Worm (Caenorhabditis elegans): ENCODE results near the gene pgp-9.
A peak's percentile ranks its signal among the peaks of the same experiment; 100 is the strongest.

The pgp-9 gene

ce11 chrV:17722553-17722952 is 33.1 kb upstream of the pgp-9 start:
- TF ChIP-seq hif-1 (tag; optimal IDR thresholded peaks at IDR 0.05) (no peak), lin-38 (GFP tag; IDR thresholded peaks at IDR 0.05) (0 out of 2 replicates have a peak, but pooled peaks have one; percentile 22)

- TF ChIP-seq nhr-28 (tag; optimal IDR thresholded peaks at IDR 0.05) (peak; percentile 36), set-16 (GFP tag; IDR thresholded peaks at IDR 0.05) (no peak), hif-1 (tag; optimal IDR thresholded peaks at IDR 0.05) (no peak), daf-16 (GFP tag; optimal IDR thresholded peaks at IDR 0.05) (no peak), daf-16 (tag; optimal IDR thresholded peaks at IDR 0.05) (peak; percentile 91), nhr-11 (tag; optimal IDR thresholded peaks at IDR 0.05) (peak; percentile 3), hlh-11 (tag; optimal IDR thresholded peaks at IDR 0.05) (peak; percentile 29)
These were observed 32.4 kb upstream of the pgp-9 start for ce11 chrV:17723142-17723781.

ce11 chrV:17724704-17725103 is 31.0 kb upstream of the pgp-9 start, which contains the start of gene fat-5:
Gene fat-5, plus strand, starts transcription at chrV:17725004.
- TF ChIP-seq lir-3 (tag; optimal IDR thresholded peaks at IDR 0.05): no peak
- peak; percentile 41 for TF ChIP-seq aha-1 (tag)

ce11 chrV:17728336-17728735 is 27.4 kb upstream of the pgp-9 start:
- TF ChIP-seq lin-29 (GFP tag; IDR thresholded peaks at IDR 0.05) (no peak), ama-1 (optimal IDR thresholded peaks at IDR 0.05) (no peak)

ce11 chrV:17728757-17729156 is 26.9 kb upstream of the pgp-9 start:
- TF ChIP-seq ceh-44 (GFP tag; IDR thresholded peaks at IDR 0.05) (no peak), duxl-1 (tag; optimal IDR thresholded peaks at IDR 0.05; ENCODE audit: poor library complexity) (no peak), unc-130 (GFP tag; optimal IDR thresholded peaks at IDR 0.05) (no peak), nhr-11 (tag; optimal IDR thresholded peaks at IDR 0.05) (peak; percentile 60), ceh-20 (GFP tag; IDR thresholded peaks at IDR 0.05) (0 out of 2 replicates have a peak, but pooled peaks have one; percentile 29), lin-39 (tag; optimal IDR thresholded peaks at IDR 0.05) (no peak), daf-16 (GFP tag; optimal IDR thresholded peaks at IDR 0.05) (peak in 1 of 2 experiments; percentile 40), daf-16 (tag; optimal IDR thresholded peaks at IDR 0.05) (no peak), hlh-11 (tag; optimal IDR thresholded peaks at IDR 0.05) (peak; percentile 38), ama-1 (optimal IDR thresholded peaks at IDR 0.05) (no peak), unc-62 (GFP tag; optimal IDR thresholded peaks at IDR 0.05 in 1 of 2) (peak in 1 of 2 experiments; percentile 96), unc-62 (tag; optimal IDR thresholded peaks at IDR 0.05) (no peak)

- TF ChIP-seq aly-2 (tag; optimal IDR thresholded peaks at IDR 0.05) (no peak), egl-43 (GFP tag; IDR thresholded peaks at IDR 0.05) (no peak), T26A8.4 (GFP tag; IDR thresholded peaks at IDR 0.05) (no peak), daf-8 (GFP tag; IDR thresholded peaks at IDR 0.05) (no peak), spr-1 (tag; optimal IDR thresholded peaks at IDR 0.05) (no peak), nhr-77 (tag; optimal IDR thresholded peaks at IDR 0.05) (no peak), hif-1 (tag; optimal IDR thresholded peaks at IDR 0.05) (no peak), dve-1 (tag; optimal IDR thresholded peaks at IDR 0.05; ENCODE audit: insufficient read depth) (no peak), skn-1 (tag; optimal IDR thresholded peaks at IDR 0.05) (no peak), lir-3 (tag; optimal IDR thresholded peaks at IDR 0.05) (no peak)
These were observed 23.2 kb upstream of the pgp-9 start, which contains the start of gene twk-42 for ce11 chrV:17732516-17732915. Gene twk-42, minus strand, starts transcription at chrV:17732616.

ce11 chrV:17739801-17740200 is 15.9 kb upstream of the pgp-9 start, which contains the start of gene cutl-4:
Gene cutl-4, minus strand, starts transcription at chrV:17739901.
- no peak for TF ChIP-seq zfp-3 (GFP tag; conservative IDR thresholded peaks at IDR 0.05)
- TF ChIP-seq madf-9 (GFP tag; conservative IDR thresholded peaks at IDR 0.05): no peak
- TF ChIP-seq Y75B8A.6 (GFP tag; IDR thresholded peaks at IDR 0.05): no peak
- TF ChIP-seq nhr-6 (tag; optimal IDR thresholded peaks at IDR 0.05): no peak
- no peak for TF ChIP-seq nhr-76 (tag; optimal IDR thresholded peaks at IDR 0.05)
- TF ChIP-seq snpc-1.2 (GFP tag; IDR thresholded peaks at IDR 0.05): no peak
- no peak for TF ChIP-seq aha-1 (tag)
- TF ChIP-seq lir-3 (tag; optimal IDR thresholded peaks at IDR 0.05): no peak
- TF ChIP-seq ceh-28 (tag; optimal IDR thresholded peaks at IDR 0.05): no peak
- no peak for TF ChIP-seq lin-39 (tag; optimal IDR thresholded peaks at IDR 0.05)

Data from whole organism, L4 larva.